Fruit fly (Drosophila melanogaster) whole organism, embryonic: ENCODE results near the gene CG31800.
A peak's percentile ranks its signal among the peaks of the same experiment; 100 is the strongest.

Experiments
- Antp ChIP-seq: fragments of 200-800 bp; sonication (Bioruptor generic); optimal IDR thresholded peaks from 3 replicates; lab custom pipeline; 2016; ENCODE audit warnings: missing biosample characterization, missing genetic modification characterization
- Atf-2 ChIP-seq: fragments of 200-800 bp; sonication (Bioruptor generic); optimal IDR thresholded peaks from 2 replicates; lab custom pipeline; 2016; ENCODE audit warnings: missing biosample characterization, missing genetic modification characterization
- Atf6 ChIP-seq: fragments of 200-800 bp; sonication (Bioruptor generic); IDR thresholded peaks from 2 replicates; pipeline ENCODE4 v1.3.6; 2022; ENCODE audit warnings: missing biosample characterization, missing genetic modification characterization
- Awh ChIP-seq: fragments of 200-800 bp; sonication (Bioruptor generic); IDR thresholded peaks from 2 replicates; pipeline ENCODE4, ENCODE4 v1.3.6; 2022; ENCODE audit warnings: missing biosample characterization, missing genetic modification characterization
- BEAF-32 ChIP-seq: fragments of 200-800 bp; sonication (Bioruptor generic); optimal IDR thresholded peaks from 3 replicates; lab custom pipeline; 2017; ENCODE audit warnings: missing biosample characterization, missing genetic modification characterization, mild to moderate bottlenecking, moderate library complexity, missing genetic modification reagents
- Blimp-1 ChIP-seq: fragments of 200-800 bp; sonication (Bioruptor generic); optimal IDR thresholded peaks from 3 replicates; lab custom pipeline; 2018; ENCODE audit warnings: missing biosample characterization, missing genetic modification characterization, mild to moderate bottlenecking, moderate library complexity, missing genetic modification reagents
- CG1233 ChIP-seq: fragments of 200-800 bp; sonication (Bioruptor generic); optimal IDR thresholded peaks from 4 replicates; lab custom pipeline; 2018; ENCODE audit warnings: missing biosample characterization, mild to moderate bottlenecking, missing genetic modification characterization
- CG14965 ChIP-seq: fragments of 200-800 bp; sonication (Bioruptor generic); optimal IDR thresholded peaks from 2 replicates; lab custom pipeline; 2016; ENCODE audit warnings: missing biosample characterization, missing genetic modification characterization, borderline replicate concordance
- CG1647 ChIP-seq: fragments of 200-800 bp; sonication (Bioruptor generic); optimal IDR thresholded peaks from 3 replicates; lab custom pipeline; 2016; ENCODE audit warnings: missing biosample characterization, missing genetic modification characterization
- CG3163 ChIP-seq: fragments of 200-800 bp; sonication (Bioruptor generic); optimal IDR thresholded peaks from 3 replicates; lab custom pipeline; 2016; ENCODE audit warnings: missing biosample characterization, missing genetic modification characterization
- CG34224 ChIP-seq: fragments of 200-800 bp; sonication (Bioruptor generic); IDR thresholded peaks from 3 replicates; pipeline ENCODE4 v1.3.6; 2022; ENCODE audit warnings: missing biosample characterization, missing genetic modification characterization; ENCODE audit not compliant: partially characterized antibody
- CG34376 ChIP-seq: fragments of 200-800 bp; sonication (Bioruptor generic); optimal IDR thresholded peaks from 2 replicates; lab custom pipeline; 2018; ENCODE audit warnings: missing biosample characterization, mild to moderate bottlenecking, missing genetic modification characterization
- CG4282 ChIP-seq: fragments of 200-800 bp; sonication (Bioruptor generic); optimal IDR thresholded peaks from 2 replicates; lab custom pipeline; 2016; ENCODE audit warnings: missing biosample characterization, missing genetic modification characterization
- CG4424 ChIP-seq: fragments of 200-800 bp; sonication (Bioruptor generic); optimal IDR thresholded peaks from 3 replicates; lab custom pipeline; 2016; ENCODE audit warnings: missing biosample characterization, missing genetic modification characterization
- CG7271 ChIP-seq: fragments of 200-800 bp; sonication (Bioruptor generic); optimal IDR thresholded peaks from 2 replicates; lab custom pipeline; 2018; ENCODE audit warnings: missing biosample characterization, mild to moderate bottlenecking, missing genetic modification characterization, moderate library complexity
- CG7963 ChIP-seq: fragments of 200-800 bp; sonication (Bioruptor generic); IDR thresholded peaks from 3 replicates; pipeline ENCODE4 v1.3.6; 2022; ENCODE audit warnings: missing biosample characterization, missing genetic modification characterization; ENCODE audit not compliant: partially characterized antibody
- CG8089 ChIP-seq: fragments of 200-800 bp; sonication (Bioruptor generic); optimal IDR thresholded peaks from 3 replicates; lab custom pipeline; 2016; ENCODE audit warnings: missing biosample characterization, missing genetic modification characterization
- CG8388 ChIP-seq: fragments of 200-800 bp; sonication (Bioruptor generic); optimal IDR thresholded peaks from 2 replicates; lab custom pipeline; 2019; ENCODE audit warnings: missing biosample characterization, mild to moderate bottlenecking, missing genetic modification characterization, moderate library complexity
- CG8765 ChIP-seq: fragments of 200-800 bp; sonication (Bioruptor generic); IDR thresholded peaks from 2 replicates; pipeline ENCODE4 v1.3.6; 2022; ENCODE audit warnings: missing biosample characterization, missing genetic modification characterization
- CG9876 ChIP-seq: fragments of 200-800 bp; sonication (Bioruptor generic); optimal IDR thresholded peaks from 2 replicates; lab custom pipeline; 2016; ENCODE audit warnings: missing biosample characterization, missing genetic modification characterization
- CG9932 ChIP-seq: fragments of 200-800 bp; sonication (Bioruptor generic); IDR thresholded peaks from 2 replicates; pipeline ENCODE4 v1.3.6; 2022; ENCODE audit warnings: missing biosample characterization, missing genetic modification characterization
- CoRest ChIP-seq: fragments of 200-800 bp; sonication (Bioruptor generic); optimal IDR thresholded peaks from 3 replicates; lab custom pipeline; 2018; ENCODE audit warnings: missing biosample characterization, mild to moderate bottlenecking, missing genetic modification characterization, moderate library complexity
- Dad ChIP-seq: fragments of 200-800 bp; sonication (Bioruptor generic); optimal IDR thresholded peaks from 3 replicates; lab custom pipeline; 2016; ENCODE audit warnings: missing biosample characterization, missing genetic modification characterization
- Dp ChIP-seq: fragments of 200-800 bp; sonication (Bioruptor generic); optimal IDR thresholded peaks from 2 replicates; lab custom pipeline; 2018; ENCODE audit warnings: missing biosample characterization, mild to moderate bottlenecking, missing genetic modification characterization, moderate library complexity
- Dref ChIP-seq: fragments of 200-800 bp; sonication (Bioruptor generic); IDR thresholded peaks from 2 replicates; pipeline ENCODE4 v1.3.6; 2022; ENCODE audit warnings: missing biosample characterization, missing genetic modification characterization
- Eip74EF ChIP-seq, 2 experiments: fragments of 200-800 bp in 1 of 2; fragments of >200 bp in 1 of 2; sonication (Bioruptor generic) in 1 of 2; optimal IDR thresholded peaks; 2 replicates each; lab custom pipeline; 2017 to 2019; ENCODE audit warnings: missing biosample characterization in 2 of 2, missing genetic modification characterization in 2 of 2, mild to moderate bottlenecking in 1 of 2, moderate library complexity in 1 of 2
- Elba2 ChIP-seq: fragments of 200-800 bp; sonication (Bioruptor generic); optimal IDR thresholded peaks from 3 replicates; lab custom pipeline; 2016; ENCODE audit warnings: missing biosample characterization, missing genetic modification characterization
- GATAe ChIP-seq: fragments of 200-800 bp; sonication (Bioruptor generic); conservative IDR thresholded peaks from 2 replicates; pipeline ENCODE4 v1.3.6; 2022; ENCODE audit warnings: missing biosample characterization, missing genetic modification characterization
- Hmx ChIP-seq: fragments of 200-800 bp; sonication (Bioruptor generic); optimal IDR thresholded peaks from 2 replicates; lab custom pipeline; 2016; ENCODE audit warnings: missing biosample characterization, missing genetic modification characterization
- Hr78 ChIP-seq, 2 experiments: fragments of 200-800 bp in 1 of 2; fragments of >200 bp in 1 of 2; sonication (Bioruptor generic) in 1 of 2; optimal IDR thresholded peaks; 2 replicates each; lab custom pipeline; 2017 to 2019; ENCODE audit warnings: missing biosample characterization in 2 of 2, missing genetic modification characterization in 2 of 2, mild to moderate bottlenecking in 1 of 2, moderate library complexity in 1 of 2
- MESR4 ChIP-seq: fragments of 200-800 bp; sonication (Bioruptor generic); optimal IDR thresholded peaks from 2 replicates; lab custom pipeline; 2018; ENCODE audit warnings: missing biosample characterization, mild to moderate bottlenecking, missing genetic modification characterization, moderate library complexity
- Mrtf ChIP-seq: fragments of 200-800 bp; sonication (Bioruptor generic); IDR thresholded peaks from 3 replicates; pipeline ENCODE4 v1.3.6; 2022; ENCODE audit warnings: missing biosample characterization, missing genetic modification characterization
- Oli ChIP-seq: fragments of 200-800 bp; sonication (Bioruptor generic); optimal IDR thresholded peaks from 2 replicates; lab custom pipeline; 2018; ENCODE audit warnings: missing biosample characterization, mild to moderate bottlenecking, missing genetic modification characterization, moderate library complexity
- abd-A ChIP-seq: fragments of 200-800 bp; sonication (Bioruptor generic); optimal IDR thresholded peaks from 3 replicates; lab custom pipeline; 2019; ENCODE audit warnings: missing biosample characterization, mild to moderate bottlenecking, missing genetic modification characterization, moderate library complexity
- bbx ChIP-seq: fragments of 200-800 bp; sonication (Bioruptor generic); IDR thresholded peaks from 2 replicates; pipeline ENCODE4 v1.3.6; 2022; ENCODE audit warnings: missing biosample characterization, missing genetic modification characterization; ENCODE audit not compliant: partially characterized antibody
- btn ChIP-seq: fragments of 200-800 bp; sonication (Bioruptor generic); optimal IDR thresholded peaks from 2 replicates; lab custom pipeline; 2016; ENCODE audit warnings: missing biosample characterization, missing genetic modification characterization
- cg ChIP-seq: fragments of 200-800 bp; sonication (Bioruptor generic); optimal IDR thresholded peaks from 3 replicates; lab custom pipeline; 2019; ENCODE audit warnings: missing biosample characterization, mild to moderate bottlenecking, missing genetic modification characterization, moderate library complexity
- croc ChIP-seq: fragments of 200-800 bp; sonication (Bioruptor generic); conservative IDR thresholded peaks from 3 replicates; pipeline ENCODE4 v1.3.6; 2022; ENCODE audit warnings: missing biosample characterization, missing genetic modification characterization
- dmrt11E ChIP-seq: fragments of 200-800 bp; sonication (Bioruptor generic); optimal IDR thresholded peaks from 3 replicates; lab custom pipeline; 2018; ENCODE audit warnings: missing biosample characterization, mild to moderate bottlenecking, missing genetic modification characterization, moderate library complexity
- emc ChIP-seq: fragments of 200-800 bp; sonication (Bioruptor generic); optimal IDR thresholded peaks from 2 replicates; lab custom pipeline; 2016; ENCODE audit warnings: missing biosample characterization, missing genetic modification characterization
- grn ChIP-seq: fragments of 200-800 bp; sonication (Bioruptor generic); optimal IDR thresholded peaks from 3 replicates; lab custom pipeline; 2017; ENCODE audit warnings: missing biosample characterization, missing genetic modification characterization
- h ChIP-seq: fragments of >200 bp; optimal IDR thresholded peaks from 2 replicates; lab custom pipeline; 2017
- hkb ChIP-seq, 2 experiments: fragments of 200-800 bp in 1 of 2; fragments of >200 bp in 1 of 2; sonication (Bioruptor generic) in 1 of 2; IDR thresholded peaks in 1 of 2; optimal IDR thresholded peaks in 1 of 2; 2 replicates each; pipeline versions ENCODE4 v1.3.6 to Lab custom; 2017 to 2022; ENCODE audit warnings: missing biosample characterization in 1 of 2, missing genetic modification characterization in 1 of 2
- ken ChIP-seq: fragments of 200-800 bp; sonication (Bioruptor generic); IDR thresholded peaks from 3 replicates; pipeline ENCODE4 v1.3.6; 2022; ENCODE audit warnings: missing biosample characterization, missing genetic modification characterization
- nmo ChIP-seq: fragments of 200-800 bp; sonication (Bioruptor generic); optimal IDR thresholded peaks from 2 replicates; lab custom pipeline; 2018; ENCODE audit warnings: missing biosample characterization, mild to moderate bottlenecking, missing genetic modification characterization, moderate library complexity
- pfk ChIP-seq: fragments of 200-800 bp; sonication (Bioruptor generic); optimal IDR thresholded peaks from 2 replicates; lab custom pipeline; 2018; ENCODE audit warnings: missing biosample characterization, mild to moderate bottlenecking, missing genetic modification characterization, moderate library complexity
- phol ChIP-seq: fragments of 200-800 bp; sonication (Bioruptor generic); optimal IDR thresholded peaks from 3 replicates; lab custom pipeline; 2018; ENCODE audit warnings: missing biosample characterization, mild to moderate bottlenecking, missing genetic modification characterization, moderate library complexity
- salm ChIP-seq: fragments of 200-800 bp; sonication (Bioruptor generic); optimal IDR thresholded peaks from 2 replicates; lab custom pipeline; 2018; ENCODE audit warnings: missing biosample characterization, mild to moderate bottlenecking, missing genetic modification characterization
- ssp ChIP-seq: fragments of 200-800 bp; sonication (Bioruptor generic); IDR thresholded peaks from 2 replicates; pipeline ENCODE4 v1.3.6; 2022; ENCODE audit warnings: missing biosample characterization, missing genetic modification characterization

Gene CG31800

DNA sequence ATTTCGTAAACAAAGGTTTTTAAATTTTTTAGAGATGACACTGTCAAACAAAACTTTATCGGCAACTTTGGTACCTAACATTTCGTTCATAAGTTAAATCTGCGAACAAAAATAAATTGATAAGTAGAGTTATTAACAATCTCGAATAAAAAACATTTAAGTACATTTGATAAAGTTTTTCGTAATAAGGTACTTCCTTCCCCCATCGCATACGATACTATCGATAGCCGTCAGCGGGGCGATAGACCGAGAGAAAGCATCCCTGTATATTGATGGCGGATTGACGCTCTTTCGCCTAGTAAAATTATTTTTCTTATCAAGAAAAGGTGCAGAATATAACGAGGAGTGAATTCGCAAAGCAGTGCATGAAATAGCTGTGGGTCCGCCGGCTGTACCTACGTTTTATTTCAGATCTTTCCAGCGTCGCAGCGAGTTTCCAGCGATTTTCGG is 10.8 kb upstream of the CG31800 start, which contains the start of the genes Ttc19 and Acn (continued):
- TF ChIP-seq GATAe (GFP tag; lab: Robert Waterston, UW), result peak; percentile 42; the same call in 1 of the 2 replicates
- TF ChIP-seq h, result no peak
- no peak for TF ChIP-seq cg (GFP tag; lab: Kevin White, UChicago)
- peak; percentile 88 for TF ChIP-seq CG1647 (GFP tag; lab: Kevin White, UChicago)
- peak; percentile 96 for TF ChIP-seq bbx (GFP tag; lab: Robert Waterston, UW)
- TF ChIP-seq grn, result no peak
- no peak for TF ChIP-seq Hr78 (GFP tag; optimal IDR thresholded peaks at IDR 0.05; lab: Kevin White, UChicago)
- peak; percentile 72 for TF ChIP-seq Awh (GFP tag; lab: Robert Waterston, UW)
- TF ChIP-seq CG4424 (GFP tag; lab: Kevin White, UChicago), result peak; percentile 87
- TF ChIP-seq CG9932 (GFP tag; lab: Robert Waterston, UW), result peak; percentile 92
- peak; percentile 56 for TF ChIP-seq btn (GFP tag; lab: Kevin White, UChicago)
- TF ChIP-seq abd-A (tag; lab: Kevin White, UChicago), result no peak
- TF ChIP-seq croc, result peak; percentile 56; the same call in 1 of the 3 replicates
- peak; percentile 96 for TF ChIP-seq phol (tag; lab: Kevin White, UChicago)
- TF ChIP-seq Antp, result peak; percentile 88
- TF ChIP-seq Atf6 (GFP tag; lab: Robert Waterston, UW), result peak; percentile 82
- TF ChIP-seq Eip74EF (GFP tag; optimal IDR thresholded peaks at IDR 0.05; lab: Kevin White, UChicago), result no peak
- TF ChIP-seq CoRest (tag; lab: Kevin White, UChicago), result peak; percentile 88
- peak; percentile 65 for TF ChIP-seq emc
- TF ChIP-seq CG7271 (tag; lab: Kevin White, UChicago), result peak; percentile 74
- TF ChIP-seq MESR4 (GFP tag; lab: Kevin White, UChicago), result peak; percentile 80
- peak; percentile 18 for TF ChIP-seq CG14965 (GFP tag; lab: Kevin White, UChicago)
- peak; percentile 89 for TF ChIP-seq CG4282 (GFP tag; lab: Kevin White, UChicago)
- TF ChIP-seq Hmx (GFP tag; lab: Kevin White, UChicago), result peak; percentile 72
- TF ChIP-seq pfk (GFP tag; lab: Kevin White, UChicago), result no peak
- peak; percentile 92 for TF ChIP-seq CG7963 (GFP tag; lab: Robert Waterston, UW)
- peak; percentile 71 for TF ChIP-seq Blimp-1 (GFP tag; lab: Kevin White, UChicago)
- TF ChIP-seq Dp (GFP tag; lab: Kevin White, UChicago), result peak; percentile 53
- peak; percentile 86 for TF ChIP-seq ken (GFP tag; lab: Robert Waterston, UW)
- TF ChIP-seq CG34376, result peak; percentile 75
- TF ChIP-seq Mrtf (GFP tag; lab: Robert Waterston, UW), result no peak; the same call in none of the 3 replicates
- peak; percentile 81 for TF ChIP-seq CG8089 (GFP tag; lab: Kevin White, UChicago)
- TF ChIP-seq Oli (tag; lab: Kevin White, UChicago), result peak; percentile 66
- peak; percentile 82 for TF ChIP-seq ssp (GFP tag; lab: Robert Waterston, UW)
- peak; percentile 74 for TF ChIP-seq dmrt11E (tag; lab: Kevin White, UChicago)
- peak; percentile 92 for TF ChIP-seq Dad (GFP tag; lab: Kevin White, UChicago)
- TF ChIP-seq salm (tag; lab: Kevin White, UChicago), result peak; percentile 40
- peak; percentile 80 for TF ChIP-seq Atf-2 (GFP tag; lab: Kevin White, UChicago)
- peak; percentile 76 for TF ChIP-seq CG1233
- TF ChIP-seq BEAF-32 (GFP tag; lab: Kevin White, UChicago), result peak; percentile 97
- TF ChIP-seq Elba2 (GFP tag; lab: Kevin White, UChicago), result peak; percentile 50
- TF ChIP-seq CG8388 (GFP tag; lab: Kevin White, UChicago), result peak; percentile 81
- TF ChIP-seq CG8765 (GFP tag; lab: Robert Waterston, UW), result peak; percentile 82
- peak; percentile 91 for TF ChIP-seq nmo (GFP tag; lab: Kevin White, UChicago)
- TF ChIP-seq hkb (optimal IDR thresholded peaks at IDR 0.05; lab: Kevin White, UChicago), result no peak
- peak; percentile 84 for TF ChIP-seq hkb (GFP tag; IDR thresholded peaks at IDR 0.05; lab: Robert Waterston, UW)
- peak; percentile 91 for TF ChIP-seq CG34224 (GFP tag; lab: Robert Waterston, UW)
- TF ChIP-seq CG9876 (GFP tag; lab: Kevin White, UChicago), result peak; percentile 83
- peak; percentile 78 for TF ChIP-seq CG3163 (GFP tag; lab: Kevin White, UChicago)
- TF ChIP-seq Dref (GFP tag; lab: Robert Waterston, UW), result peak; percentile 92
